Fruit fly (Drosophila melanogaster): ENCODE results near the gene CG7884.

DNA sequence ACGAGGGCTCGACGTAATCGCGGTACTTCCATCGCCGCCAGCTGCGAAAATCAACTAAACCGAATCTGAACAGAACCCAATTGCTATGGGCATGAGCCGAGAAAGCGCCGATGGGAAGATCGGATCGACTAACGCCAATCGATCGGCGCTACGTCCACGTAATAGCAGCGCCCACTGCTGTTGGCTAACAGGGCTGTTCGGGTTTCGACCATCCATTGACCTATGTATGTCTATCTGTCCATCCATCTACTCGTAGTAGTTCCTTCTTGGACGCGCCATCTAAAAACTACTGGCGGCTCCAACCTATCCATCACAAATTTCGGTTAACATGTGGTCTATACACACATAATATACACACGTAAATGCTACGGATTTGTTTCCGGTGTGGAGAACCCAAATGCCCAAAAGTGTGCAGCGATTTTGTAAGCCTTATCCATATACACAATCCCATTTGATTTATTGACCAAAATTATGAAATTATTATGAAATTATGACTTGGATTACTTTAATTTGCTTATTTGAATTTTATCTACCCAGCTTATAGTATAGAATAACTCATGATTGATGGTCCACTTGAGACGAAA, 21.5 kb downstream of the CG7884 start, which contains the start of gene CG14196:
- TF ChIP-seq vvl (GFP tag; IDR thresholded peaks at IDR 0.05): no peak
- TF ChIP-seq Drgx (GFP tag; IDR thresholded peaks at IDR 0.05): no peak
- no peak for TF ChIP-seq dysf (GFP tag; IDR thresholded peaks at IDR 0.05)
- no peak for TF ChIP-seq D (optimal IDR thresholded peaks at IDR 0.05)
- no peak for TF ChIP-seq D (GFP tag; optimal IDR thresholded peaks at IDR 0.05)
- no peak for TF ChIP-seq rib (GFP tag; IDR thresholded peaks at IDR 0.05)
- no peak for TF ChIP-seq CG14050 (GFP tag; IDR thresholded peaks at IDR 0.05)
- no peak for TF ChIP-seq ttk (GFP tag; IDR thresholded peaks at IDR 0.05)
- no peak for TF ChIP-seq HLH54F (GFP tag; optimal IDR thresholded peaks at IDR 0.05)
- TF ChIP-seq CG10321 (GFP tag; IDR thresholded peaks at IDR 0.05): no peak
- TF ChIP-seq CG18599 (GFP tag; optimal IDR thresholded peaks at IDR 0.05): no peak
- no peak for TF ChIP-seq Elba2 (GFP tag; optimal IDR thresholded peaks at IDR 0.05)
- TF ChIP-seq CG2120 (GFP tag; optimal IDR thresholded peaks at IDR 0.05): no peak

Data from whole organism, embryonic.